Worm (Caenorhabditis elegans): ENCODE data around the gene nhr-257.
A peak's percentile ranks its signal among the peaks of the same experiment; 100 is the strongest.

Gene nhr-257

DNA sequence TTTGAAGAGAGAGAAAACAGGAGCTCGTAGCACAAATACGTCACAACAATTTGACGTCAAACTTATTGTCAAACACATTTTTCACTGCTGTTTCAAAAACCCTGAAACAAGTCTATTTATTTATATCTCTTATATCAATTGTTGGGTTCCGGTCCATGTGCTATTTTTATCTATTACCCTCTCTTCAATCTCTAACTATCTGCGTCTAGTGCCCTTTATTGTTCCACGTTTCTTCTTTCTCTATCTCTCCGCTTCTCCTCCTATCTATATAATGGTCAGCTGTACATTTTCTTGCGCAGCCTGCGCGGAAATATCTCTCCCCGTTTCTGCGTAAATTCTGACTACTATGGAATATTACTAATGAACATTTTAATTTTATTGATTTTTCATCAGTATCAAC, 44.2 kb downstream of the nhr-257 start (continued):
- no peak for TF ChIP-seq ceh-8 (GFP tag; optimal IDR thresholded peaks at IDR 0.05)

DNA sequence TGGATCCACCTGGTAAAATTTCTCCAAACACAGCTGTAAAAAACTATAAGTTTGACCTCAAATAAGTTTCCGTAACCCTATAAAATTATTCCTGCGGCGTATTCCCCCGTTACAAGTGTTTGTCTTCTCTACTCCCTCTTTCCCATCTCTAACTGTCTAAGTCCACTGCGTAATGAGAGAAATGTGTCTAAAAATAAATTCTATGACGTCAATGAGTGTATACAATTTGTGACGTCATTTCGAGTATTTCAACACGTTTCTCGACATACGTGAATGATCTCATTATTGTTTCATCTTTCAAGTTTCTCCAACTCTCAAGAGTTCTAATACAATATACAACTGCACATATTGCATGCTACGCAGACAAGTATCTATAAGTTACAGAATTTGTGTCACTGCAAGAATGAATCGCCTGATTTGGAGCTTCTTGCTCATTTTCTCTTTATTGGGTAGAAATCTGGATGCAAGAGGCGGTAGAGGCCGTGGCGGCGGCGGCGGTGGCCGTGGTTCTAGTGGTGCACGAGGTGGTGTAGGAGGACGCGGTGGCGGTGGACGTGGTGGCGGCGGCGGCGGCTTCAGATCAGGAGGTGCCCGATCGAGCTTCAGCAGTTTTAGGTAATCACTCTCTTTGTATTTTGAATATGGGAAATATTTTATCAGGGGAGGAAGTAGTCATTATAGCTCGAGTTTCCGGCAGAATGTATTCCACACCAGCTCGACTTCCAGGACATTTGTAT, 45.2 kb downstream of the nhr-257 start, which contains the start of gene F53C3.6:
F53C3.6 (plus strand) TSS at position 385 of the 737 bp plus-strand sequence.
- TF ChIP-seq elt-3 (tag; optimal IDR thresholded peaks at IDR 0.05) (peak in 2 of 6 experiments; percentile 2 to 66), lin-39 (tag; optimal IDR thresholded peaks at IDR 0.05) (peak; percentile 47), ceh-88 (GFP tag; IDR thresholded peaks at IDR 0.05) (peak; percentile 26; the same call in 1 of the 2 replicates), lin-15B (tag; optimal IDR thresholded peaks at IDR 0.05) (no peak), ztf-4 (tag; optimal IDR thresholded peaks at IDR 0.05) (peak; percentile 60), nhr-19 (GFP tag; conservative IDR thresholded peaks at IDR 0.05) (peak; percentile 53), fos-1 (tag; optimal IDR thresholded peaks at IDR 0.05) (peak; percentile 51), isw-1 (GFP tag; IDR thresholded peaks at IDR 0.05) (peak; percentile 48; the same call in 1 of the 2 replicates), hlh-4 (tag; optimal IDR thresholded peaks at IDR 0.05) (no peak), sptf-1 (tag; optimal IDR thresholded peaks at IDR 0.05) (no peak), tlp-1 (tag; optimal IDR thresholded peaks at IDR 0.05) (no peak), lsy-2 (tag; optimal IDR thresholded peaks at IDR 0.05) (peak; percentile 77), aly-2 (tag; optimal IDR thresholded peaks at IDR 0.05) (no peak), mep-1 (tag; optimal IDR thresholded peaks at IDR 0.05) (peak; percentile 71), aha-1 (tag; optimal IDR thresholded peaks at IDR 0.05) (no peak), ceh-8 (GFP tag; optimal IDR thresholded peaks at IDR 0.05) (peak; percentile 77), sup-37 (GFP tag; optimal IDR thresholded peaks at IDR 0.05) (no peak), pag-3 (tag; optimal IDR thresholded peaks at IDR 0.05; ENCODE audit: borderline replicate concordance, insufficient read depth) (no peak), fkh-4 (tag; optimal IDR thresholded peaks at IDR 0.05; ENCODE audit: borderline replicate concordance) (no peak), mdl-1 (tag; optimal IDR thresholded peaks at IDR 0.05) (peak in 1 of 2 experiments; percentile 55), nhr-28 (tag; optimal IDR thresholded peaks at IDR 0.05) (no peak), irx-1 (tag; optimal IDR thresholded peaks at IDR 0.05) (peak; percentile 44), vab-15 (tag; optimal IDR thresholded peaks at IDR 0.05) (no peak), ceh-90 (tag; optimal IDR thresholded peaks at IDR 0.05) (no peak), unc-30 (tag; optimal IDR thresholded peaks at IDR 0.05) (no peak), sox-4 (tag; optimal IDR thresholded peaks at IDR 0.05) (peak; percentile 48), nhr-90 (tag; optimal IDR thresholded peaks at IDR 0.05; ENCODE audit: poor library complexity) (peak; percentile 21), nhr-77 (tag; optimal IDR thresholded peaks at IDR 0.05) (peak; percentile 51), unc-98 (GFP tag; IDR thresholded peaks at IDR 0.05) (0 out of 2 replicates have a peak, but pooled peaks have one; percentile 16), lin-14 (GFP tag; optimal IDR thresholded peaks at IDR 0.05) (peak; percentile 95), C16A3.4 (tag; optimal IDR thresholded peaks at IDR 0.05) (peak; percentile 26), fkh-8 (tag; optimal IDR thresholded peaks at IDR 0.05) (peak; percentile 61), C34B4.2 (tag; optimal IDR thresholded peaks at IDR 0.05) (no peak), dpl-1 (GFP tag; optimal IDR thresholded peaks at IDR 0.05) (peak in 2 of 3 experiments; percentile 30 to 38), lin-35 (GFP tag; optimal IDR thresholded peaks at IDR 0.05) (peak; percentile 31 to 71), ama-1 (optimal IDR thresholded peaks at IDR 0.05) (no peak), rnt-1 (tag; optimal IDR thresholded peaks at IDR 0.05) (peak; percentile 37), alr-1 (tag; optimal IDR thresholded peaks at IDR 0.05; ENCODE audit: borderline replicate concordance) (no peak), grh-1 (GFP tag; IDR thresholded peaks at IDR 0.05) (peak; percentile 40), mab-9 (GFP tag; IDR thresholded peaks at IDR 0.05) (no peak), lir-3 (tag; optimal IDR thresholded peaks at IDR 0.05; ENCODE audit: poor library complexity) (peak; percentile 72), nhr-237 (tag; optimal IDR thresholded peaks at IDR 0.05) (no peak), unc-130 (tag; optimal IDR thresholded peaks at IDR 0.05) (no peak), C04F5.9 (tag; optimal IDR thresholded peaks at IDR 0.05) (no peak), zip-4 (GFP tag; optimal IDR thresholded peaks at IDR 0.05) (peak; percentile 42), efl-3 (GFP tag; optimal IDR thresholded peaks at IDR 0.05) (no peak), pqm-1 (tag; optimal IDR thresholded peaks at IDR 0.05) (no peak), ets-5 (GFP tag; IDR thresholded peaks at IDR 0.05) (no peak), swsn-7 (tag; optimal IDR thresholded peaks at IDR 0.05) (peak; percentile 69)

Measured in whole organism, L1 larva.